Fruit fly (Drosophila melanogaster): ENCODE data around the gene CG2519.

The CG2519 gene

dm6 chr3R:5572900-5573665 lies 25.5 kb upstream of the CG2519 start (continued):
- TF ChIP-seq bsh (GFP tag; optimal IDR thresholded peaks at IDR 0.05) (peak in 1 of 2 experiments; percentile 22), CG3995 (GFP tag; optimal IDR thresholded peaks at IDR 0.05) (no peak), Six4 (GFP tag; optimal IDR thresholded peaks at IDR 0.05) (no peak), CG15601 (tag; optimal IDR thresholded peaks at IDR 0.05) (no peak), pros (GFP tag; optimal IDR thresholded peaks at IDR 0.05) (no peak), gem (tag; optimal IDR thresholded peaks at IDR 0.05) (no peak), Pdp1 (GFP tag; optimal IDR thresholded peaks at IDR 0.05) (peak in 1 of 2 experiments; percentile 52), CG6813 (GFP tag; optimal IDR thresholded peaks at IDR 0.05) (no peak), zfh1 (GFP tag; IDR thresholded peaks at IDR 0.05) (0 out of 3 replicates have a peak, but pooled peaks have one; percentile 14), Med (GFP tag) (peak; percentile 36), knrl (GFP tag; IDR thresholded peaks at IDR 0.05; ENCODE audit: partially characterized antibody) (0 out of 3 replicates have a peak, but pooled peaks have one; percentile 22)

- TF ChIP-seq sug (tag; optimal IDR thresholded peaks at IDR 0.05) (peak; percentile 97), hkb (optimal IDR thresholded peaks at IDR 0.05) (no peak), hkb (GFP tag; IDR thresholded peaks at IDR 0.05) (no peak), Mad (GFP tag; optimal IDR thresholded peaks at IDR 0.05) (no peak), zfh2 (GFP tag; optimal IDR thresholded peaks at IDR 0.05) (no peak), Gsc (GFP tag; IDR thresholded peaks at IDR 0.05) (no peak), CG11456 (GFP tag; IDR thresholded peaks at IDR 0.05) (no peak), CG34376 (GFP tag; optimal IDR thresholded peaks at IDR 0.05) (peak; percentile 9), Hey (tag; optimal IDR thresholded peaks at IDR 0.05) (peak; percentile 92), CG12104 (GFP tag; optimal IDR thresholded peaks at IDR 0.05) (no peak), bbx (GFP tag; IDR thresholded peaks at IDR 0.05; ENCODE audit: partially characterized antibody) (no peak), Fer2 (tag; optimal IDR thresholded peaks at IDR 0.05) (no peak), kni (GFP tag; optimal IDR thresholded peaks at IDR 0.05) (no peak), abd-A (tag; optimal IDR thresholded peaks at IDR 0.05) (no peak), mirr (GFP tag; optimal IDR thresholded peaks at IDR 0.05) (peak; percentile 6), CG11398 (GFP tag; optimal IDR thresholded peaks at IDR 0.05) (no peak), BtbVII (GFP tag; optimal IDR thresholded peaks at IDR 0.05) (peak; percentile 8), GATAe (GFP tag; conservative IDR thresholded peaks at IDR 0.05) (peak; percentile 21; the same call in 1 of the 2 replicates)
These were observed 24.2 kb upstream of the CG2519 start for dm6 chr3R:5571756-5572155.

dm6 chr3R:5571437-5571750 lies 23.8 kb upstream of the CG2519 start:
- peak; percentile 21 for TF ChIP-seq Elba2 (GFP tag; optimal IDR thresholded peaks at IDR 0.05)
- no peak for TF ChIP-seq scrt (GFP tag; optimal IDR thresholded peaks at IDR 0.05)
- peak; percentile 14 for TF ChIP-seq cg (GFP tag; optimal IDR thresholded peaks at IDR 0.05)
- peak; percentile 17 to 85 for TF ChIP-seq insv (GFP tag; optimal IDR thresholded peaks at IDR 0.05)
- TF ChIP-seq onecut (GFP tag; IDR thresholded peaks at IDR 0.05): peak; percentile 41
- 0 out of 3 replicates have a peak, but pooled peaks have one; percentile 24 for TF ChIP-seq CG2199 (GFP tag; IDR thresholded peaks at IDR 0.05)
- TF ChIP-seq twi (tag; optimal IDR thresholded peaks at IDR 0.05): peak; percentile 68
- 0 out of 2 replicates have a peak, but pooled peaks have one; percentile 1 for TF ChIP-seq CG17328 (GFP tag; IDR thresholded peaks at IDR 0.05)
- TF ChIP-seq CG32767 (GFP tag; IDR thresholded peaks at IDR 0.05): peak; percentile 7; the same call in 1 of the 2 replicates
- TF ChIP-seq fru (optimal IDR thresholded peaks at IDR 0.05): no peak

All from whole organism, embryonic.